Fruit fly (Drosophila melanogaster) whole organism: ENCODE data around the gene Atac1.

Experiments used
- pan ChIP-seq: fragments of >200 bp; optimal IDR thresholded peaks from 2 replicates; lab custom pipeline; 2017
- psq ChIP-seq: fragments of >200 bp; optimal IDR thresholded peaks from 2 replicates; lab custom pipeline; 2017

DNA sequence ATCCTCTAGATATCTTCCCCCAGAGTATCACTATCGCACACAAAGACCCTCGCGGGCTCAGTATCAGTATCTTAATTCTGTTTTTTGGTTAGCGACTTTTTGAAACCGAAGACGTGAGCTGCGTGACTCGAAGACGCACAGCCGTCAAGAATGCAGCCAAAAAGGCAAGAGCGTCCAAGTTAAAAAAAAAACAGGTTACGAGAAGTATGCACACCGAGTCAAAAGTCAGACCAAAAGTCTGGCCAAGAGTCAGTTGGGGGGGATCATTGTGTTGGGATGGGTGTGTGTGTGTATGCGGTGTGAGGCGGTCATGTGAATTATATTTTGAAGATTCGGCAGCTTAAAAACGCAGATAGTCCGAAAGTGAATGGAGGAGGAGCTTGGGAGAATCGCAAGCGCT lies 45.4 kb upstream of the Atac1 start:
- TF ChIP-seq psq (lab: Kevin White, UChicago) (no peak), pan (no peak)
